Fruit fly (Drosophila melanogaster) whole organism, embryonic: ENCODE results near the gene Arpc4.

Experiments
- Atf6 ChIP-seq: fragments of 200-800 bp; sonication (Bioruptor generic); IDR thresholded peaks from 2 replicates; pipeline ENCODE4 v1.3.6; 2022; ENCODE audit warnings: missing biosample characterization, missing genetic modification characterization
- Bteb2 ChIP-seq: fragments of 200-800 bp; sonication (Bioruptor generic); optimal IDR thresholded peaks from 2 replicates; lab custom pipeline; 2016; ENCODE audit warnings: missing biosample characterization, missing genetic modification characterization
- CG1024 ChIP-seq: fragments of 200-800 bp; sonication (Bioruptor generic); IDR thresholded peaks from 2 replicates; pipeline ENCODE4 v1.3.6; 2022; ENCODE audit warnings: missing biosample characterization, missing genetic modification characterization
- CG12155 ChIP-seq: fragments of 200-800 bp; sonication (Bioruptor generic); optimal IDR thresholded peaks from 3 replicates; lab custom pipeline; 2016; ENCODE audit warnings: missing biosample characterization, missing genetic modification characterization
- CG12219 ChIP-seq: fragments of 200-800 bp; sonication (Bioruptor generic); optimal IDR thresholded peaks from 3 replicates; lab custom pipeline; 2018; ENCODE audit warnings: missing biosample characterization, mild to moderate bottlenecking, missing genetic modification characterization
- CG12391 ChIP-seq: fragments of 200-800 bp; sonication (Bioruptor generic); optimal IDR thresholded peaks from 3 replicates; lab custom pipeline; 2018; ENCODE audit warnings: missing biosample characterization, mild to moderate bottlenecking, missing genetic modification characterization, moderate library complexity
- CG14050 ChIP-seq: fragments of 200-800 bp; sonication (Bioruptor generic); IDR thresholded peaks from 3 replicates; pipeline ENCODE4 v1.3.6; 2022; ENCODE audit warnings: missing biosample characterization, missing genetic modification characterization
- CG15514 ChIP-seq: fragments of 200-800 bp; sonication (Bioruptor generic); optimal IDR thresholded peaks from 3 replicates; lab custom pipeline; 2017; ENCODE audit warnings: missing biosample characterization, missing genetic modification characterization, mild to moderate bottlenecking, moderate library complexity, missing genetic modification reagents
- CG16779 ChIP-seq: fragments of 200-800 bp; sonication (Bioruptor generic); IDR thresholded peaks from 2 replicates; pipeline ENCODE4 v1.3.6; 2022; ENCODE audit warnings: missing biosample characterization, missing genetic modification characterization
- CG17568 ChIP-seq: fragments of 200-800 bp; sonication (Bioruptor generic); optimal IDR thresholded peaks from 2 replicates; lab custom pipeline; 2018; ENCODE audit warnings: missing biosample characterization, mild to moderate bottlenecking, missing genetic modification characterization, moderate library complexity
- CG2120 ChIP-seq: fragments of 200-800 bp; sonication (Bioruptor generic); optimal IDR thresholded peaks from 3 replicates; lab custom pipeline; 2016; ENCODE audit warnings: missing biosample characterization, missing genetic modification characterization
- CG4282 ChIP-seq: fragments of 200-800 bp; sonication (Bioruptor generic); optimal IDR thresholded peaks from 2 replicates; lab custom pipeline; 2016; ENCODE audit warnings: missing biosample characterization, missing genetic modification characterization
- CG4404 ChIP-seq: fragments of 200-800 bp; sonication (Bioruptor generic); IDR thresholded peaks from 2 replicates; pipeline ENCODE4 v1.3.6; 2022; ENCODE audit warnings: missing biosample characterization, missing genetic modification characterization
- CG4424 ChIP-seq: fragments of 200-800 bp; sonication (Bioruptor generic); optimal IDR thresholded peaks from 3 replicates; lab custom pipeline; 2016; ENCODE audit warnings: missing biosample characterization, missing genetic modification characterization
- CG4820 ChIP-seq: fragments of 200-800 bp; sonication (Bioruptor generic); optimal IDR thresholded peaks from 3 replicates; lab custom pipeline; 2016; ENCODE audit warnings: missing biosample characterization, missing genetic modification characterization
- CG6689 ChIP-seq: fragments of 200-800 bp; sonication (Bioruptor generic); IDR thresholded peaks from 2 replicates; pipeline ENCODE4 v1.3.6; 2022; ENCODE audit warnings: missing biosample characterization, missing genetic modification characterization
- CG7556 ChIP-seq: fragments of 200-800 bp; sonication (Bioruptor generic); optimal IDR thresholded peaks from 2 replicates; lab custom pipeline; 2017; ENCODE audit warnings: missing biosample characterization, mild to moderate bottlenecking, missing genetic modification characterization
- CG8924 ChIP-seq: fragments of 200-800 bp; optimal IDR thresholded peaks from 3 replicates; lab custom pipeline; 2019; ENCODE audit warnings: missing biosample characterization, mild to moderate bottlenecking, missing genetic modification characterization, moderate library complexity
- CG8944 ChIP-seq: fragments of 200-800 bp; sonication (Bioruptor generic); optimal IDR thresholded peaks from 3 replicates; lab custom pipeline; 2016; ENCODE audit warnings: missing biosample characterization, missing genetic modification characterization
- CG9932 ChIP-seq: fragments of 200-800 bp; sonication (Bioruptor generic); IDR thresholded peaks from 2 replicates; pipeline ENCODE4 v1.3.6; 2022; ENCODE audit warnings: missing biosample characterization, missing genetic modification characterization
- Doc3 ChIP-seq: fragments of 200-800 bp; sonication (Bioruptor generic); IDR thresholded peaks from 3 replicates; pipeline ENCODE4 v1.3.6; 2022; ENCODE audit warnings: missing biosample characterization, missing genetic modification characterization; ENCODE audit not compliant: partially characterized antibody
- Drgx ChIP-seq: fragments of 200-800 bp; sonication (Bioruptor generic); IDR thresholded peaks from 2 replicates; pipeline ENCODE4 v1.3.6; 2022; ENCODE audit warnings: missing biosample characterization, missing genetic modification characterization
- E2f1 ChIP-seq: fragments of 200-800 bp; sonication (Bioruptor generic); IDR thresholded peaks from 2 replicates; pipeline ENCODE4 v1.3.6; 2022; ENCODE audit warnings: missing biosample characterization, missing genetic modification characterization
- HLH4C ChIP-seq: fragments of 200-800 bp; sonication (Bioruptor generic); IDR thresholded peaks from 3 replicates; pipeline ENCODE4 v1.3.6; 2022; ENCODE audit warnings: missing biosample characterization, missing genetic modification characterization; ENCODE audit not compliant: partially characterized antibody
- Hmr ChIP-seq: fragments of 200-800 bp; sonication (Bioruptor generic); optimal IDR thresholded peaks from 3 replicates; lab custom pipeline; 2017; ENCODE audit warnings: mild to moderate bottlenecking, missing biosample characterization, missing genetic modification reagents, missing genetic modification characterization
- Hr39 ChIP-seq: fragments of >200 bp; optimal IDR thresholded peaks from 2 replicates; lab custom pipeline; 2017
- MESR4 ChIP-seq: fragments of 200-800 bp; sonication (Bioruptor generic); optimal IDR thresholded peaks from 2 replicates; lab custom pipeline; 2018; ENCODE audit warnings: missing biosample characterization, mild to moderate bottlenecking, missing genetic modification characterization, moderate library complexity
- NFAT ChIP-seq: fragments of 200-800 bp; sonication (Bioruptor generic); IDR thresholded peaks from 2 replicates; pipeline ENCODE4 v1.3.6; 2022; ENCODE audit warnings: missing biosample characterization, missing genetic modification characterization
- Oli ChIP-seq: fragments of 200-800 bp; sonication (Bioruptor generic); optimal IDR thresholded peaks from 2 replicates; lab custom pipeline; 2018; ENCODE audit warnings: missing biosample characterization, mild to moderate bottlenecking, missing genetic modification characterization, moderate library complexity
- Opbp ChIP-seq: fragments of 200-800 bp; sonication (Bioruptor generic); IDR thresholded peaks from 3 replicates; pipeline ENCODE4 v1.3.6; 2022; ENCODE audit warnings: missing biosample characterization, missing genetic modification characterization; ENCODE audit not compliant: partially characterized antibody
- Scr ChIP-seq: fragments of 200-800 bp; sonication (Bioruptor generic); IDR thresholded peaks from 2 replicates; pipeline ENCODE4 v1.3.6; 2022; ENCODE audit warnings: missing biosample characterization, missing genetic modification characterization; ENCODE audit not compliant: partially characterized antibody
- TFAM ChIP-seq: fragments of 200-800 bp; sonication (Bioruptor generic); optimal IDR thresholded peaks from 2 replicates; lab custom pipeline; 2017; ENCODE audit warnings: missing biosample characterization, missing genetic modification characterization, inconsistent platforms
- Trl ChIP-seq, 3 experiments: fragments of >200 bp in 2 of 3; fragments of 200-800 bp in 1 of 3; sonication (Bioruptor generic) in 1 of 3; optimal IDR thresholded peaks; 2 replicates in 1 of 3; 3 replicates in 2 of 3; lab custom pipeline; 2016 to 2017; ENCODE audit warnings: missing biosample characterization in 1 of 3, missing genetic modification characterization in 1 of 3
- abd-A ChIP-seq: fragments of 200-800 bp; sonication (Bioruptor generic); optimal IDR thresholded peaks from 3 replicates; lab custom pipeline; 2019; ENCODE audit warnings: missing biosample characterization, mild to moderate bottlenecking, missing genetic modification characterization, moderate library complexity
- al ChIP-seq: fragments of 200-800 bp; sonication (Bioruptor generic); IDR thresholded peaks from 2 replicates; pipeline ENCODE4 v1.3.6; 2022; ENCODE audit warnings: missing biosample characterization, missing genetic modification characterization
- ash1 ChIP-seq: fragments of 200-800 bp; sonication (Bioruptor generic); optimal IDR thresholded peaks from 2 replicates; lab custom pipeline; 2018; ENCODE audit warnings: missing biosample characterization, mild to moderate bottlenecking, missing genetic modification characterization
- cad ChIP-seq: fragments of >200 bp; optimal IDR thresholded peaks from 2 replicates; lab custom pipeline; 2017; ENCODE audit warnings: missing biosample characterization, missing genetic modification characterization
- chn ChIP-seq: fragments of 200-800 bp; sonication (Bioruptor generic); optimal IDR thresholded peaks from 2 replicates; lab custom pipeline; 2016; ENCODE audit warnings: missing biosample characterization, missing genetic modification characterization
- danr ChIP-seq: fragments of 200-800 bp; sonication (Bioruptor generic); IDR thresholded peaks from 2 replicates; pipeline ENCODE4 v1.3.6; 2022; ENCODE audit warnings: missing biosample characterization, missing genetic modification characterization
- dpn ChIP-seq, 2 experiments: fragments of 200-800 bp; sonication (Bioruptor generic); optimal IDR thresholded peaks; 3 replicates each; lab custom pipeline; 2016; ENCODE audit warnings: missing biosample characterization in 2 of 2, missing genetic modification characterization in 2 of 2
- fd102C ChIP-seq: fragments of 200-800 bp; sonication (Bioruptor generic); optimal IDR thresholded peaks from 2 replicates; lab custom pipeline; 2018; ENCODE audit warnings: missing biosample characterization, mild to moderate bottlenecking, missing genetic modification characterization, moderate library complexity
- fd64A ChIP-seq: fragments of 200-800 bp; sonication (Bioruptor generic); optimal IDR thresholded peaks from 3 replicates; lab custom pipeline; 2018; ENCODE audit warnings: missing biosample characterization, mild to moderate bottlenecking, missing genetic modification characterization
- gem ChIP-seq: fragments of 200-800 bp; sonication (Bioruptor generic); optimal IDR thresholded peaks from 2 replicates; lab custom pipeline; 2019; ENCODE audit warnings: missing biosample characterization, mild to moderate bottlenecking, missing genetic modification characterization, moderate library complexity
- gsb-n ChIP-seq: fragments of 200-800 bp; sonication (Bioruptor generic); optimal IDR thresholded peaks from 3 replicates; lab custom pipeline; 2018; ENCODE audit warnings: missing biosample characterization, mild to moderate bottlenecking, missing genetic modification characterization
- rib ChIP-seq: fragments of 200-800 bp; sonication (Bioruptor generic); IDR thresholded peaks from 2 replicates; pipeline ENCODE4 v1.3.6; 2022; ENCODE audit warnings: missing biosample characterization, missing genetic modification characterization
- sens ChIP-seq: fragments of 200-800 bp; sonication (Bioruptor generic); peaks from one replicate; lab custom pipeline; 2016; ENCODE audit warnings: missing biosample characterization, missing genetic modification characterization
- slou ChIP-seq: fragments of 200-800 bp; sonication (Bioruptor generic); optimal IDR thresholded peaks from 3 replicates; lab custom pipeline; 2016; ENCODE audit warnings: missing biosample characterization, missing genetic modification characterization
- tap ChIP-seq: fragments of 200-800 bp; optimal IDR thresholded peaks from 3 replicates; lab custom pipeline; 2019; ENCODE audit warnings: missing biosample characterization, mild to moderate bottlenecking, missing genetic modification characterization, moderate library complexity
- tgo ChIP-seq: fragments of 200-800 bp; sonication (Bioruptor generic); IDR thresholded peaks from 3 replicates; pipeline ENCODE4 v1.3.6; 2022; ENCODE audit warnings: missing biosample characterization, missing genetic modification characterization
- vfl ChIP-seq: fragments of 200-800 bp; sonication (Bioruptor generic); optimal IDR thresholded peaks from 2 replicates; lab custom pipeline; 2016; ENCODE audit warnings: missing biosample characterization, missing genetic modification characterization

Gene Arpc4

DNA sequence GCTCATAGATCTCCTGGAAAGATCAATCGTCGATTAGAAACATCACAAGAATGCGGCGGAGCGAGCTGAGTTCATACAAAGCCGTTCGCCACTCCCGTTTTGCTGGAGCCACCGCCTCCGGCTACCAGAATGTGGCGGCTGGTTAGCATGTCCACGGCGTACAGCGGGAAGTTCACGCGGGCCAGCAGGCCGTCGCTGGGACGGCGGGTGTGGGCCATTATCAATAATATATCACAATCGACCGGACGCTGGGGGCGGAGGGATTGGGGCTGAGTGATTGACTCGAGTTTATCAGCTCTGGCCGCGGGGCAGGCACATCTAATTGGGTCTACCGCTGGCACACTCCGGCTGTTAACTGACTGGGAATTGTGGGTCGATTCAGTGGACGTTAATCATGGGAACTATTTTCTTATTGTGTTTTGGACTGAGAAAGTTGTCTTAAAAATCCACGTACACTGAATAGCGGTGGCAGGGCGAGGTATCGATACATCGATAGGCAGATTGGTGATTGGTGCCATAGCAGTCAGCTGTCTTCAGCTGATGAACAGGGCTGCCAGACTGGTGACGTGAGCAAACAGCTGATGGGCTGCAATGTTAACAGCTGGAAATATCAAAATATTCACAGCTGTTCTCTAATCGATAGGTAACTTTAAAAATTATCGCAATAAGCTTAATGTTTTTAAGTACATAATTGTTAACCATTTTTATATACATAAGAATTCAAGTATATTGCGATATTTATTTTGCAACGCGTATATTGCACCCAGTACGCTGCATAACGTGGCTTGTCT is 26.3 kb upstream of the Arpc4 start, which contains the start of gene CG9175 (continued):
- peak; percentile 93 for TF ChIP-seq Doc3 (GFP tag; lab: Robert Waterston, UW)
- no peak for TF ChIP-seq CG16779 (GFP tag; lab: Robert Waterston, UW)
- TF ChIP-seq Bteb2 = no peak
- TF ChIP-seq Opbp (GFP tag; lab: Robert Waterston, UW) = peak; percentile 97
- TF ChIP-seq tgo (GFP tag; lab: Robert Waterston, UW) = no peak
- TF ChIP-seq E2f1 (GFP tag; lab: Robert Waterston, UW) = no peak
- TF ChIP-seq CG6689 = no peak
- TF ChIP-seq TFAM = no peak
- TF ChIP-seq CG1024 = no peak
- TF ChIP-seq CG17568 = no peak
- TF ChIP-seq chn (GFP tag; lab: Kevin White, UChicago) = peak; percentile 30
- no peak for TF ChIP-seq CG4404 (GFP tag; lab: Robert Waterston, UW)
- peak; percentile 72 for TF ChIP-seq CG9932 (GFP tag; lab: Robert Waterston, UW)
- no peak for TF ChIP-seq CG12219 (GFP tag; lab: Kevin White, UChicago)
- TF ChIP-seq CG8944 (GFP tag; lab: Kevin White, UChicago) = no peak
- no peak for TF ChIP-seq cad (GFP tag; lab: Kevin White, UChicago)
- peak; percentile 58 for TF ChIP-seq CG12391 (tag; lab: Kevin White, UChicago)
- no peak; the same call in 2 of the 3 replicates for TF ChIP-seq CG14050 (GFP tag; lab: Robert Waterston, UW)
- peak; percentile 62 for TF ChIP-seq abd-A
- peak; percentile 81 for TF ChIP-seq CG15514 (GFP tag; lab: Kevin White, UChicago)
- no peak for TF ChIP-seq Hr39
- peak; percentile 42 for TF ChIP-seq CG4424 (GFP tag; lab: Kevin White, UChicago)
- peak; percentile 61 for TF ChIP-seq CG2120 (GFP tag; lab: Kevin White, UChicago)
- TF ChIP-seq gsb-n (tag; lab: Kevin White, UChicago) = peak; percentile 6
- TF ChIP-seq fd102C = no peak
- no peak for TF ChIP-seq Trl (optimal IDR thresholded peaks at IDR 0.05; lab: Kevin White, UChicago)
- TF ChIP-seq Trl (GFP tag; optimal IDR thresholded peaks at IDR 0.05; lab: Kevin White, UChicago) = peak; percentile 12
- peak; percentile 98 for TF ChIP-seq MESR4 (GFP tag; lab: Kevin White, UChicago)
- no peak for TF ChIP-seq fd64A (GFP tag; lab: Kevin White, UChicago)
- no peak for TF ChIP-seq danr (GFP tag; lab: Robert Waterston, UW)
- peak; percentile 42 for TF ChIP-seq tap (tag; lab: Kevin White, UChicago)
- TF ChIP-seq ash1 (GFP tag; lab: Kevin White, UChicago) = peak; percentile 28
- no peak for TF ChIP-seq CG4820
- peak; percentile 2 for TF ChIP-seq CG7556
- TF ChIP-seq CG8924 (tag; lab: Kevin White, UChicago) = peak; percentile 72
- peak; percentile 4 for TF ChIP-seq gem (tag; lab: Kevin White, UChicago)
- no peak for TF ChIP-seq al (GFP tag; lab: Robert Waterston, UW)
- peak; percentile 33; the same call in 1 of the 2 replicates for TF ChIP-seq rib
- TF ChIP-seq dpn (GFP tag; optimal IDR thresholded peaks at IDR 0.05; lab: Kevin White, UChicago) = peak; percentile 40 to 45
- no peak for TF ChIP-seq Oli (tag; lab: Kevin White, UChicago)
- peak; percentile 6 for TF ChIP-seq vfl (GFP tag; lab: Kevin White, UChicago)
- no peak for TF ChIP-seq Atf6 (GFP tag; lab: Robert Waterston, UW)
- TF ChIP-seq Scr (GFP tag; lab: Robert Waterston, UW) = peak; percentile 93
- peak; percentile 49; the same call in 1 of the 2 replicates for TF ChIP-seq NFAT (GFP tag; lab: Robert Waterston, UW)
- TF ChIP-seq HLH4C (GFP tag; lab: Robert Waterston, UW) = peak; percentile 91
- TF ChIP-seq Hmr (GFP tag; lab: Kevin White, UChicago) = no peak
- peak; percentile 33 for TF ChIP-seq CG12155
- peak; percentile 83 for TF ChIP-seq sens (GFP tag; lab: Kevin White, UChicago)
- 0 out of 2 replicates have a peak, but pooled peaks have one; percentile 24 for TF ChIP-seq Drgx (GFP tag; lab: Robert Waterston, UW)
- no peak for TF ChIP-seq CG4282 (GFP tag; lab: Kevin White, UChicago)
- no peak for TF ChIP-seq slou (GFP tag; lab: Kevin White, UChicago)
